Fruit fly (Drosophila melanogaster) whole organism, embryonic: ENCODE measurements around the gene SerRS.
A peak's percentile ranks its signal among the peaks of the same experiment; 100 is the strongest.

ENCODE experiments used
- B-H2 ChIP-seq: fragments of 200-800 bp; sonication (Bioruptor generic); optimal IDR thresholded peaks from 2 replicates; lab custom pipeline; 2018; ENCODE audit warnings: missing biosample characterization, mild to moderate bottlenecking, missing genetic modification characterization
- Bgb ChIP-seq: fragments of 200-800 bp; sonication (Bioruptor generic); IDR thresholded peaks from 2 replicates; pipeline ENCODE4 v1.3.6; 2022; ENCODE audit warnings: missing biosample characterization, missing genetic modification characterization; ENCODE audit not compliant: partially characterized antibody
- CG1024 ChIP-seq: fragments of 200-800 bp; sonication (Bioruptor generic); IDR thresholded peaks from 2 replicates; pipeline ENCODE4 v1.3.6; 2022; ENCODE audit warnings: missing biosample characterization, missing genetic modification characterization
- CG10274 ChIP-seq: fragments of 200-800 bp; sonication (Bioruptor generic); optimal IDR thresholded peaks from 3 replicates; lab custom pipeline; 2017; ENCODE audit warnings: missing biosample characterization, mild to moderate bottlenecking, missing genetic modification characterization
- CG13123 ChIP-seq: fragments of 200-800 bp; sonication (Bioruptor generic); optimal IDR thresholded peaks from 2 replicates; lab custom pipeline; 2016; ENCODE audit warnings: missing biosample characterization, missing genetic modification characterization
- CG14014 ChIP-seq: fragments of 200-800 bp; sonication (Bioruptor generic); IDR thresholded peaks from 2 replicates; pipeline ENCODE4 v1.3.6; 2022; ENCODE audit warnings: missing biosample characterization, missing genetic modification characterization
- CG15073 ChIP-seq: fragments of 200-800 bp; sonication (Bioruptor generic); optimal IDR thresholded peaks from 2 replicates; lab custom pipeline; 2016; ENCODE audit warnings: missing biosample characterization, missing genetic modification characterization
- CG17186 ChIP-seq: fragments of 200-800 bp; sonication (Bioruptor generic); optimal IDR thresholded peaks from 3 replicates; lab custom pipeline; 2017; ENCODE audit warnings: missing biosample characterization, missing genetic modification reagents, missing genetic modification characterization
- CG17328 ChIP-seq: fragments of 200-800 bp; sonication (Bioruptor generic); IDR thresholded peaks from 2 replicates; pipeline ENCODE4 v1.3.6; 2022; ENCODE audit warnings: missing biosample characterization, missing genetic modification characterization
- CG17612 ChIP-seq: fragments of 200-800 bp; sonication (Bioruptor generic); IDR thresholded peaks from 2 replicates; pipeline ENCODE4 v1.3.6; 2022; ENCODE audit warnings: missing biosample characterization, missing genetic modification characterization
- CG2120 ChIP-seq: fragments of 200-800 bp; sonication (Bioruptor generic); optimal IDR thresholded peaks from 3 replicates; lab custom pipeline; 2016; ENCODE audit warnings: missing biosample characterization, missing genetic modification characterization
- CG2202 ChIP-seq: fragments of 200-800 bp; sonication (Bioruptor generic); optimal IDR thresholded peaks from 2 replicates; lab custom pipeline; 2018; ENCODE audit warnings: missing biosample characterization, mild to moderate bottlenecking, missing genetic modification characterization
- CG30403 ChIP-seq: fragments of 200-800 bp; sonication (Bioruptor generic); optimal IDR thresholded peaks from 3 replicates; lab custom pipeline; 2016; ENCODE audit warnings: missing biosample characterization, missing genetic modification characterization
- CG31441 ChIP-seq: fragments of 200-800 bp; sonication (Bioruptor generic); IDR thresholded peaks from 2 replicates; pipeline ENCODE4 v1.3.6; 2022; ENCODE audit warnings: missing biosample characterization, missing genetic modification characterization
- CG34224 ChIP-seq: fragments of 200-800 bp; sonication (Bioruptor generic); IDR thresholded peaks from 3 replicates; pipeline ENCODE4 v1.3.6; 2022; ENCODE audit warnings: missing biosample characterization, missing genetic modification characterization; ENCODE audit not compliant: partially characterized antibody
- CG34376 ChIP-seq: fragments of 200-800 bp; sonication (Bioruptor generic); optimal IDR thresholded peaks from 2 replicates; lab custom pipeline; 2018; ENCODE audit warnings: missing biosample characterization, mild to moderate bottlenecking, missing genetic modification characterization
- CG3726 ChIP-seq: fragments of 200-800 bp; sonication (Bioruptor generic); IDR thresholded peaks from 3 replicates; pipeline ENCODE4, ENCODE4 v1.3.6; 2022; ENCODE audit warnings: missing biosample characterization, missing genetic modification characterization
- CG4360 ChIP-seq: fragments of 200-800 bp; sonication (Bioruptor generic); IDR thresholded peaks from 2 replicates; pipeline ENCODE4 v1.3.6; 2022; ENCODE audit warnings: missing biosample characterization, missing genetic modification characterization
- CG4820 ChIP-seq: fragments of 200-800 bp; sonication (Bioruptor generic); optimal IDR thresholded peaks from 3 replicates; lab custom pipeline; 2016; ENCODE audit warnings: missing biosample characterization, missing genetic modification characterization
- CG6689 ChIP-seq: fragments of 200-800 bp; sonication (Bioruptor generic); IDR thresholded peaks from 2 replicates; pipeline ENCODE4 v1.3.6; 2022; ENCODE audit warnings: missing biosample characterization, missing genetic modification characterization
- CG6791 ChIP-seq: fragments of 200-800 bp; sonication (Bioruptor generic); IDR thresholded peaks from 3 replicates; pipeline ENCODE4 v1.3.6; 2022; ENCODE audit warnings: missing biosample characterization, missing genetic modification characterization; ENCODE audit not compliant: partially characterized antibody
- CG7745 ChIP-seq: fragments of 200-800 bp; sonication (Bioruptor generic); optimal IDR thresholded peaks from 2 replicates; lab custom pipeline; 2018; ENCODE audit warnings: missing biosample characterization, mild to moderate bottlenecking, missing genetic modification characterization, moderate library complexity
- CG8388 ChIP-seq: fragments of 200-800 bp; sonication (Bioruptor generic); optimal IDR thresholded peaks from 2 replicates; lab custom pipeline; 2019; ENCODE audit warnings: missing biosample characterization, mild to moderate bottlenecking, missing genetic modification characterization, moderate library complexity
- Camta ChIP-seq: fragments of 200-800 bp; sonication (Bioruptor generic); optimal IDR thresholded peaks from 2 replicates; lab custom pipeline; 2016; ENCODE audit warnings: missing biosample characterization, missing genetic modification characterization
- CoRest ChIP-seq: fragments of 200-800 bp; sonication (Bioruptor generic); optimal IDR thresholded peaks from 3 replicates; lab custom pipeline; 2018; ENCODE audit warnings: missing biosample characterization, mild to moderate bottlenecking, missing genetic modification characterization, moderate library complexity
- CrebB ChIP-seq: fragments of 200-800 bp; sonication (Bioruptor generic); optimal IDR thresholded peaks from 3 replicates; lab custom pipeline; 2018; ENCODE audit warnings: missing biosample characterization, mild to moderate bottlenecking, missing genetic modification characterization
- D19B ChIP-seq: fragments of 200-800 bp; sonication (Bioruptor generic); optimal IDR thresholded peaks from 2 replicates; lab custom pipeline; 2017; ENCODE audit warnings: missing biosample characterization, mild to moderate bottlenecking, missing genetic modification characterization
- Deaf1 ChIP-seq: fragments of 200-800 bp; optimal IDR thresholded peaks from 3 replicates; lab custom pipeline; 2019; ENCODE audit warnings: missing biosample characterization, mild to moderate bottlenecking, missing genetic modification characterization, moderate library complexity
- Ets97D ChIP-seq: fragments of 200-800 bp; sonication (Bioruptor generic); optimal IDR thresholded peaks from 3 replicates; lab custom pipeline; 2016; ENCODE audit warnings: missing biosample characterization, missing genetic modification characterization
- Nf-YA ChIP-seq: fragments of 200-800 bp; sonication (Bioruptor generic); IDR thresholded peaks from 2 replicates; pipeline ENCODE4 v1.3.6; 2022; ENCODE audit warnings: missing biosample characterization, missing genetic modification characterization
- Oli ChIP-seq: fragments of 200-800 bp; sonication (Bioruptor generic); optimal IDR thresholded peaks from 2 replicates; lab custom pipeline; 2018; ENCODE audit warnings: missing biosample characterization, mild to moderate bottlenecking, missing genetic modification characterization, moderate library complexity
- PHDP ChIP-seq: fragments of 200-800 bp; sonication (Bioruptor generic); optimal IDR thresholded peaks from 3 replicates; lab custom pipeline; 2018; ENCODE audit warnings: missing biosample characterization, mild to moderate bottlenecking, missing genetic modification characterization, moderate library complexity
- Poxn ChIP-seq: fragments of 200-800 bp; sonication (Bioruptor generic); IDR thresholded peaks from 2 replicates; pipeline ENCODE4 v1.3.6; 2022; ENCODE audit warnings: missing biosample characterization, missing genetic modification characterization
- Sry-β ChIP-seq: fragments of 200-800 bp; sonication (Bioruptor generic); optimal IDR thresholded peaks from 2 replicates; lab custom pipeline; 2018; ENCODE audit warnings: missing biosample characterization, mild to moderate bottlenecking, missing genetic modification characterization, moderate library complexity
- Stat92E ChIP-seq, 3 experiments: fragments of >200 bp in 2 of 3; fragments of 200-800 bp in 1 of 3; sonication (Bioruptor generic) in 1 of 3; optimal IDR thresholded peaks; 2 replicates each; lab custom pipeline; 2017 to 2019; ENCODE audit warnings: missing biosample characterization in 3 of 3, missing genetic modification characterization in 3 of 3, mild to moderate bottlenecking in 1 of 3, moderate library complexity in 1 of 3
- Trl ChIP-seq, 3 experiments: fragments of >200 bp in 2 of 3; fragments of 200-800 bp in 1 of 3; sonication (Bioruptor generic) in 1 of 3; optimal IDR thresholded peaks; 2 replicates in 1 of 3; 3 replicates in 2 of 3; lab custom pipeline; 2016 to 2017; ENCODE audit warnings: missing biosample characterization in 1 of 3, missing genetic modification characterization in 1 of 3
- da ChIP-seq: fragments of 200-800 bp; sonication (Bioruptor generic); optimal IDR thresholded peaks from 2 replicates; lab custom pipeline; 2016; ENCODE audit warnings: missing biosample characterization, missing genetic modification characterization
- dmrt99B ChIP-seq: fragments of 200-800 bp; sonication (Bioruptor generic); optimal IDR thresholded peaks from 2 replicates; lab custom pipeline; 2018; ENCODE audit warnings: missing biosample characterization, mild to moderate bottlenecking, missing genetic modification characterization, moderate library complexity
- ewg ChIP-seq: fragments of 200-800 bp; sonication (Bioruptor generic); optimal IDR thresholded peaks from 3 replicates; lab custom pipeline; 2017; ENCODE audit warnings: mild to moderate bottlenecking, missing biosample characterization, missing genetic modification reagents, missing genetic modification characterization
- gsb-n ChIP-seq: fragments of 200-800 bp; sonication (Bioruptor generic); optimal IDR thresholded peaks from 3 replicates; lab custom pipeline; 2018; ENCODE audit warnings: missing biosample characterization, mild to moderate bottlenecking, missing genetic modification characterization
- gt ChIP-seq: fragments of 200-800 bp; sonication (Bioruptor generic); IDR thresholded peaks from 2 replicates; pipeline ENCODE4 v1.3.6; 2022; ENCODE audit warnings: missing biosample characterization, missing genetic modification characterization
- insv ChIP-seq, 2 experiments: fragments of 200-800 bp; sonication (Bioruptor generic); optimal IDR thresholded peaks; 3 replicates each; lab custom pipeline; 2016 to 2018; ENCODE audit warnings: missing biosample characterization in 2 of 2, missing genetic modification characterization in 2 of 2
- lab ChIP-seq: fragments of 200-800 bp; sonication (Bioruptor generic); optimal IDR thresholded peaks from 3 replicates; lab custom pipeline; 2017; ENCODE audit warnings: missing biosample characterization, missing genetic modification characterization, mild to moderate bottlenecking, moderate library complexity, missing genetic modification reagents
- nmo ChIP-seq: fragments of 200-800 bp; sonication (Bioruptor generic); optimal IDR thresholded peaks from 2 replicates; lab custom pipeline; 2018; ENCODE audit warnings: missing biosample characterization, mild to moderate bottlenecking, missing genetic modification characterization, moderate library complexity
- pho ChIP-seq: fragments of 200-800 bp; sonication (Bioruptor generic); optimal IDR thresholded peaks from 2 replicates; lab custom pipeline; 2016; ENCODE audit warnings: missing biosample characterization, missing genetic modification characterization
- rib ChIP-seq: fragments of 200-800 bp; sonication (Bioruptor generic); IDR thresholded peaks from 2 replicates; pipeline ENCODE4 v1.3.6; 2022; ENCODE audit warnings: missing biosample characterization, missing genetic modification characterization
- shn ChIP-seq: fragments of 200-800 bp; sonication (Bioruptor generic); optimal IDR thresholded peaks from 3 replicates; lab custom pipeline; 2016; ENCODE audit warnings: missing biosample characterization, missing genetic modification characterization
- slp2 ChIP-seq: fragments of 200-800 bp; sonication (Bioruptor generic); optimal IDR thresholded peaks from 2 replicates; lab custom pipeline; 2016; ENCODE audit warnings: missing biosample characterization, missing genetic modification characterization
- sna ChIP-seq: fragments of 200-800 bp; sonication (Bioruptor generic); IDR thresholded peaks from 2 replicates; pipeline ENCODE4 v1.3.6; 2022; ENCODE audit warnings: missing biosample characterization, missing genetic modification characterization; ENCODE audit not compliant: partially characterized antibody

The SerRS gene

DNA sequence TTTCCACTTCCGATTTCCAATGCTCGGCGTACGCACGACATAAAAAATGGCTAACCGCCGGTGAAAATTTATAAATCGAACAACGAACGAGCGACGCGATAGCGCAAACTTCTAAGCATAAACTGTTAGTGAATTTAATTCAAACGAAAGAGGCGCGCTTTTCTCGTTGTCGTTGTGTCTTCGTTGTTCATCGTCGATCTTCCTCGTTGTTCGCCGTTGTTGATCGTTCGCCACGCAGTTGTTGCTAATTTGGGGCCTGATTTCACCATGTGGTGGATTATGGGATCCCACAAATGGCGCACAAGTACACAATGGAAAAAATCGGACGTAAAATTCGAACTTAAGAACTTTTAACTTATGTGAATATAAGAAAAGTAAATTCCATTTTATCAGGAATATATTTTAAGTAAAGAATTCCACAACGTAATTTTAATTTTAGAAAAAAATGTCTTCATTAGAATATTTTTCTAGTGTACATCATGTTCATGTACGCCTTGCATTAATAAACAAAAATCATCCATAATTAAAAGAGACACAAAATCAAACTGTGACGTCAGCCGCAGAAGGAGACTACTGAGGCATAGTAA is 49.2 kb upstream of the SerRS start (continued):
- TF ChIP-seq insv (GFP tag; optimal IDR thresholded peaks at IDR 0.05; lab: Kevin White, UChicago) (no peak), gt (GFP tag; lab: Robert Waterston, UW) (no peak), CG6791 (GFP tag; lab: Robert Waterston, UW) (no peak), CG17186 (GFP tag; lab: Kevin White, UChicago) (no peak), Camta (GFP tag; lab: Kevin White, UChicago) (peak; percentile 42), CrebB (peak; percentile 63), CG2202 (tag; lab: Kevin White, UChicago) (no peak), CG8388 (peak; percentile 49), dmrt99B (peak; percentile 82), CG7745 (no peak), Trl (optimal IDR thresholded peaks at IDR 0.05; lab: Kevin White, UChicago) (no peak), Trl (GFP tag; optimal IDR thresholded peaks at IDR 0.05; lab: Kevin White, UChicago) (no peak), CoRest (tag; lab: Kevin White, UChicago) (peak; percentile 77), CG6689 (peak; percentile 59; the same call in 1 of the 2 replicates), Ets97D (GFP tag; lab: Kevin White, UChicago) (no peak), CG15073 (GFP tag; lab: Kevin White, UChicago) (no peak), slp2 (GFP tag; lab: Kevin White, UChicago) (peak; percentile 2), CG17612 (GFP tag; lab: Robert Waterston, UW) (0 out of 2 replicates have a peak, but pooled peaks have one; percentile 44), gsb-n (tag; lab: Kevin White, UChicago) (peak; percentile 24), D19B (GFP tag; lab: Kevin White, UChicago) (peak; percentile 35), Oli (tag; lab: Kevin White, UChicago) (peak; percentile 72), shn (GFP tag; lab: Kevin White, UChicago) (no peak), CG17328 (GFP tag; lab: Robert Waterston, UW) (peak; percentile 39; the same call in 1 of the 2 replicates), pho (GFP tag; lab: Kevin White, UChicago) (peak; percentile 49), CG4360 (GFP tag; lab: Robert Waterston, UW) (no peak), nmo (peak; percentile 69), Deaf1 (tag; lab: Kevin White, UChicago) (peak; percentile 94), Stat92E (GFP tag; optimal IDR thresholded peaks at IDR 0.05; lab: Kevin White, UChicago) (no peak), CG34224 (no peak), CG4820 (GFP tag; lab: Kevin White, UChicago) (peak; percentile 26), CG30403 (peak; percentile 67), CG31441 (GFP tag; lab: Robert Waterston, UW) (peak; percentile 81), CG2120 (GFP tag; lab: Kevin White, UChicago) (peak; percentile 87), rib (peak; percentile 68), Nf-YA (GFP tag; lab: Robert Waterston, UW) (no peak), da (no peak), CG34376 (GFP tag; lab: Kevin White, UChicago) (peak; percentile 5), lab (GFP tag; lab: Kevin White, UChicago) (peak; percentile 89), Bgb (GFP tag; lab: Robert Waterston, UW) (no peak), CG13123 (GFP tag; lab: Kevin White, UChicago) (peak; percentile 18), ewg (peak; percentile 31), CG10274 (GFP tag; lab: Kevin White, UChicago) (peak; percentile 12), Sry-β (GFP tag; lab: Kevin White, UChicago) (no peak), CG14014 (GFP tag; lab: Robert Waterston, UW) (peak; percentile 69), Poxn (GFP tag; lab: Robert Waterston, UW) (peak; percentile 23; the same call in 1 of the 2 replicates), CG3726 (GFP tag; lab: Robert Waterston, UW) (0 out of 3 replicates have a peak, but pooled peaks have one; percentile 10), sna (GFP tag; lab: Robert Waterston, UW) (no peak), CG1024 (GFP tag; lab: Robert Waterston, UW) (no peak), B-H2 (GFP tag; lab: Kevin White, UChicago) (no peak), PHDP (tag; lab: Kevin White, UChicago) (peak; percentile 84)
